Worm (Caenorhabditis elegans) whole organism, young adult: ENCODE measurements around the gene lron-4.

Experiments used
- B0019.2 ChIP-seq: fragments of 200-800 bp; sonication (Bioruptor generic); conservative IDR thresholded peaks from 2 replicates; pipeline ENCODE4 v1.3.6; 2022; ENCODE audit warnings: missing genetic modification reagents, missing genetic modification characterization, missing compliant biosample characterization
- C06A6.2 ChIP-seq: fragments of 200-800 bp; sonication (Bioruptor generic); conservative IDR thresholded peaks from 2 replicates; pipeline ENCODE4 v1.3.6; 2022; ENCODE audit warnings: missing genetic modification characterization, missing compliant biosample characterization
- C17E4.6 ChIP-seq: fragments of 200-800 bp; sonication (Bioruptor generic); IDR thresholded peaks from 2 replicates; pipeline ENCODE4 v1.3.6; 2022; ENCODE audit warnings: missing genetic modification reagents, missing genetic modification characterization, missing compliant biosample characterization
- F33H1.4 ChIP-seq: fragments of 200-800 bp; sonication (Bioruptor generic); IDR thresholded peaks from 2 replicates; pipeline ENCODE4 v1.3.6; 2022; ENCODE audit warnings: missing genetic modification reagents, missing genetic modification characterization, missing compliant biosample characterization
- F55B11.4 ChIP-seq: sonication (generic microtip); optimal IDR thresholded peaks from 2 replicates; lab custom pipeline; 2016; ENCODE audit warnings: missing compliant biosample characterization, missing genetic modification characterization, borderline replicate concordance; ENCODE audit not compliant: insufficient read depth
- K12H6.12 ChIP-seq: fragments of 200-800 bp; sonication (Bioruptor generic); optimal IDR thresholded peaks from 2 replicates; lab custom pipeline; 2018; ENCODE audit warnings: mild to moderate bottlenecking, missing genetic modification characterization, missing compliant biosample characterization
- Y67H2A.10 ChIP-seq: fragments of 200-800 bp; sonication (Bioruptor generic); conservative IDR thresholded peaks from 2 replicates; pipeline ENCODE4 v1.3.6; 2022; ENCODE audit warnings: missing genetic modification reagents, missing genetic modification characterization, missing compliant biosample characterization
- Y79H2A.3 ChIP-seq: fragments of 200-800 bp; sonication (Bioruptor generic); conservative IDR thresholded peaks from 2 replicates; pipeline ENCODE4 v1.3.6; 2022; ENCODE audit warnings: missing genetic modification reagents, missing genetic modification characterization, missing compliant biosample characterization
- ZK185.1 ChIP-seq: sonication (generic microtip); optimal IDR thresholded peaks from 2 replicates; lab custom pipeline; 2016; ENCODE audit warnings: mild to moderate bottlenecking, missing genetic modification characterization, missing compliant biosample characterization; ENCODE audit not compliant: poor library complexity, severe bottlenecking
- athp-1 ChIP-seq: sonication (generic microtip); optimal IDR thresholded peaks from 2 replicates; lab custom pipeline; 2017; ENCODE audit warnings: mild to moderate bottlenecking, missing genetic modification characterization, missing compliant biosample characterization
- cebp-1 ChIP-seq, 2 experiments: fragments of 200-800 bp in 1 of 2; sonication (Bioruptor generic) in 1 of 2; sonication (generic microtip) in 1 of 2; IDR thresholded peaks in 1 of 2; optimal IDR thresholded peaks in 1 of 2; 2 replicates each; pipeline versions ENCODE4 v1.3.6 to Lab custom; 2017 to 2022; ENCODE audit warnings: missing compliant biosample characterization in 2 of 2, missing genetic modification characterization in 2 of 2, mild to moderate bottlenecking in 1 of 2, missing genetic modification reagents in 1 of 2, moderate library complexity in 1 of 2
- ceh-100 ChIP-seq: fragments of 200-800 bp; sonication (Bioruptor generic); IDR thresholded peaks from 2 replicates; pipeline ENCODE4 v1.3.6; 2022; ENCODE audit warnings: missing genetic modification reagents, missing genetic modification characterization, missing compliant biosample characterization
- ceh-27 ChIP-seq: fragments of 200-800 bp; sonication (Bioruptor generic); optimal IDR thresholded peaks from 2 replicates; lab custom pipeline; 2018; ENCODE audit warnings: mild to moderate bottlenecking, missing genetic modification characterization, moderate library complexity, missing compliant biosample characterization
- dpl-1 ChIP-seq: fragments of 150-350 bp; optimal IDR thresholded peaks from 2 replicates; lab custom pipeline; 2014; ENCODE audit warnings: missing biosample characterization, missing genetic modification reagents, missing genetic modification characterization
- egl-44 ChIP-seq: fragments of 200-800 bp; sonication (Bioruptor generic); IDR thresholded peaks from 2 replicates; pipeline ENCODE4 v1.3.6; 2022; ENCODE audit warnings: missing genetic modification reagents, missing genetic modification characterization, missing compliant biosample characterization
- ets-4 ChIP-seq: fragments of 200-800 bp; sonication (Bioruptor generic); optimal IDR thresholded peaks from 2 replicates; lab custom pipeline; 2018; ENCODE audit warnings: mild to moderate bottlenecking, missing genetic modification characterization, missing compliant biosample characterization
- hmg-1.2 ChIP-seq: fragments of 200-800 bp; sonication (Bioruptor generic); IDR thresholded peaks from 2 replicates; pipeline ENCODE4 v1.3.6; 2022; ENCODE audit warnings: missing genetic modification reagents, missing genetic modification characterization, missing compliant biosample characterization
- hmg-20 ChIP-seq: fragments of 200-800 bp; sonication (Bioruptor generic); IDR thresholded peaks from 2 replicates; pipeline ENCODE4 v1.3.6; 2022; ENCODE audit warnings: missing genetic modification reagents, missing genetic modification characterization, missing compliant biosample characterization
- let-607 ChIP-seq, 2 experiments: fragments of 200-800 bp in 1 of 2; sonication (Bioruptor generic) in 1 of 2; sonication (generic microtip) in 1 of 2; optimal IDR thresholded peaks; 2 replicates each; lab custom pipeline; 2016 to 2018; ENCODE audit warnings: mild to moderate bottlenecking in 2 of 2, missing compliant biosample characterization in 2 of 2, missing genetic modification characterization in 2 of 2, moderate library complexity in 2 of 2, missing genotype in 1 of 2
- lin-35 ChIP-seq, 3 experiments: fragments of 150-350 bp in 2 of 3; sonication (generic microtip) in 1 of 3; optimal IDR thresholded peaks; 2 replicates each; lab custom pipeline; 2014 to 2018; ENCODE audit warnings: missing biosample characterization in 3 of 3, missing genetic modification characterization in 3 of 3, missing genetic modification reagents in 3 of 3
- lin-40 ChIP-seq: sonication (generic microtip); optimal IDR thresholded peaks from 2 replicates; lab custom pipeline; 2016; ENCODE audit warnings: missing genetic modification characterization, mild to moderate bottlenecking, missing compliant biosample characterization, missing genotype, missing genetic modification reagents
- lsl-1 ChIP-seq: fragments of 200-800 bp; sonication (Bioruptor generic); optimal IDR thresholded peaks from 2 replicates; lab custom pipeline; 2018; ENCODE audit warnings: mild to moderate bottlenecking, missing genetic modification characterization, moderate library complexity, missing compliant biosample characterization
- madf-8 ChIP-seq: fragments of 200-800 bp; sonication (Bioruptor generic); conservative IDR thresholded peaks from 2 replicates; pipeline ENCODE4 v1.3.6; 2022; ENCODE audit warnings: missing genetic modification reagents, missing genetic modification characterization, missing compliant biosample characterization
- mcd-1 ChIP-seq: fragments of 200-800 bp; sonication (Bioruptor generic); IDR thresholded peaks from 2 replicates; pipeline ENCODE4 v1.3.6; 2022; ENCODE audit warnings: missing genetic modification reagents, missing genetic modification characterization, missing compliant biosample characterization
- mes-4 ChIP-seq: sonication (generic microtip); optimal IDR thresholded peaks from 2 replicates; lab custom pipeline; 2016; ENCODE audit warnings: missing genotype, missing genetic modification characterization, missing compliant biosample characterization
- nfya-2 ChIP-seq: fragments of 200-800 bp; sonication (Bioruptor generic); IDR thresholded peaks from 2 replicates; pipeline ENCODE4 v1.3.6; 2022; ENCODE audit warnings: missing genetic modification reagents, missing genetic modification characterization, missing compliant biosample characterization
- nfyb-1 ChIP-seq: fragments of 200-800 bp; sonication (Bioruptor generic); IDR thresholded peaks from 2 replicates; pipeline ENCODE4 v1.3.6; 2022; ENCODE audit warnings: missing genetic modification reagents, missing genetic modification characterization, missing compliant biosample characterization
- nhr-80 ChIP-seq: sonication (generic microtip); optimal IDR thresholded peaks from 2 replicates; lab custom pipeline; 2016; ENCODE audit warnings: missing genetic modification characterization, missing compliant biosample characterization
- pha-4 ChIP-seq: fragments of 150-350 bp; sonication (generic microtip); optimal IDR thresholded peaks from 2 replicates; lab custom pipeline; 2014; ENCODE audit warnings: missing biosample characterization, missing genetic modification reagents, missing genetic modification characterization
- rpc-1 ChIP-seq, 2 experiments: fragments of 150-350 bp in 1 of 2; sonication (generic microtip) in 1 of 2; optimal IDR thresholded peaks; 2 replicates each; lab custom pipeline; 2014 to 2018; ENCODE audit warnings: missing biosample characterization in 1 of 2, missing genetic modification characterization in 1 of 2, missing genetic modification reagents in 1 of 2, missing genotype in 1 of 2
- snpc-3.4 ChIP-seq: sonication (generic microtip); optimal IDR thresholded peaks from 2 replicates; lab custom pipeline; 2017; ENCODE audit warnings: missing genetic modification characterization, mild to moderate bottlenecking, missing compliant biosample characterization, antibody characterized with exemption, moderate library complexity, missing genotype, missing genetic modification reagents
- tbp1 ChIP-seq: fragments of 200-800 bp; sonication (Bioruptor generic); optimal IDR thresholded peaks from 2 replicates; lab custom pipeline; 2018; ENCODE audit warnings: mild to moderate bottlenecking, missing genetic modification characterization, missing compliant biosample characterization
- tlf-1 ChIP-seq: fragments of 200-800 bp; sonication (Bioruptor generic); optimal IDR thresholded peaks from 2 replicates; lab custom pipeline; 2018; ENCODE audit warnings: mild to moderate bottlenecking, missing genetic modification characterization, missing compliant biosample characterization
- xnd-1 ChIP-seq: sonication (generic microtip); optimal IDR thresholded peaks from 2 replicates; lab custom pipeline; 2016; ENCODE audit warnings: missing genotype, missing genetic modification reagents, missing genetic modification characterization, missing compliant biosample characterization
- zfh-2 ChIP-seq: fragments of 200-800 bp; sonication (Bioruptor generic); conservative IDR thresholded peaks from 2 replicates; pipeline ENCODE4 v1.3.6; 2022; ENCODE audit warnings: missing genetic modification reagents, missing genetic modification characterization, missing compliant biosample characterization
- ztf-18 ChIP-seq: sonication (generic microtip); optimal IDR thresholded peaks from 2 replicates; lab custom pipeline; 2016; ENCODE audit warnings: missing genotype, mild to moderate bottlenecking, missing genetic modification characterization, missing compliant biosample characterization
- ztf-3 ChIP-seq: fragments of 200-800 bp; sonication (Bioruptor generic); optimal IDR thresholded peaks from 2 replicates; lab custom pipeline; 2018; ENCODE audit warnings: mild to moderate bottlenecking, missing genetic modification characterization, missing compliant biosample characterization

lron-4 gene

ce11 chrII:8127794-8128193 lies 15.8 kb upstream of the lron-4 start:
- TF ChIP-seq nfya-2 = no peak
- no peak for TF ChIP-seq egl-44 (GFP tag; lab: Robert Waterston, UW)
- no peak for TF ChIP-seq C06A6.2
- TF ChIP-seq hmg-1.2 (GFP tag; lab: Robert Waterston, UW) = no peak
- TF ChIP-seq F33H1.4 (GFP tag; lab: Robert Waterston, UW) = peak; percentile 63
- TF ChIP-seq ZK185.1 (tag; lab: Kevin White, UChicago) = no peak
- TF ChIP-seq F55B11.4 (tag; lab: Kevin White, UChicago) = no peak
- TF ChIP-seq tlf-1 (GFP tag; lab: Kevin White, UChicago) = no peak
- no peak for TF ChIP-seq Y67H2A.10 (GFP tag; lab: Robert Waterston, UW)
- TF ChIP-seq mcd-1 (GFP tag; lab: Robert Waterston, UW) = no peak
- TF ChIP-seq xnd-1 = peak; percentile 55
- peak; percentile 70 for TF ChIP-seq lsl-1 (GFP tag; lab: Kevin White, UChicago)

- no peak for TF ChIP-seq B0019.2
- peak; percentile 73 for TF ChIP-seq ets-4
- no peak for TF ChIP-seq madf-8 (GFP tag; lab: Robert Waterston, UW)
- TF ChIP-seq nhr-80 (tag; lab: Kevin White, UChicago) = peak; percentile 95
- TF ChIP-seq nfyb-1 (GFP tag; lab: Robert Waterston, UW) = 0 out of 2 replicates have a peak, but pooled peaks have one; percentile 14
- TF ChIP-seq, all 124 proteins: peak for 3
Observed at ce11 chrII:8127290-8127689, 15.3 kb upstream of the lron-4 start.

- TF ChIP-seq cebp-1 (GFP tag; IDR thresholded peaks at IDR 0.05; lab: Robert Waterston, UW) (no peak), cebp-1 (tag; optimal IDR thresholded peaks at IDR 0.05; lab: Kevin White, UChicago) (no peak), ztf-3 (no peak), dpl-1 (no peak), tbp1 (GFP tag; lab: Kevin White, UChicago) (no peak), snpc-3.4 (tag; lab: Kevin White, UChicago) (no peak), athp-1 (tag; lab: Kevin White, UChicago) (no peak), C17E4.6 (GFP tag; lab: Robert Waterston, UW) (no peak), Y79H2A.3 (GFP tag; lab: Robert Waterston, UW) (no peak)
Observed at ce11 chrII:8126617-8127016, 14.7 kb upstream of the lron-4 start.

- TF ChIP-seq ceh-27 (GFP tag; lab: Kevin White, UChicago) (peak; percentile 21), hmg-1.2 (GFP tag; lab: Robert Waterston, UW) (peak; percentile 61; the same call in 1 of the 2 replicates), lin-35 (GFP tag; optimal IDR thresholded peaks at IDR 0.05; lab: Kevin White, UChicago) (no peak), mes-4 (tag; lab: Kevin White, UChicago) (no peak), Y67H2A.10 (GFP tag; lab: Robert Waterston, UW) (no peak), nhr-80 (tag; lab: Kevin White, UChicago) (peak; percentile 4), rpc-1 (optimal IDR thresholded peaks at IDR 0.05; lab: Kevin White, UChicago) (no peak), rpc-1 (tag; optimal IDR thresholded peaks at IDR 0.05; lab: Kevin White, UChicago) (no peak), athp-1 (tag; lab: Kevin White, UChicago) (no peak), tbp1 (GFP tag; lab: Kevin White, UChicago) (peak; percentile 24), ztf-3 (no peak), ztf-18 (tag; lab: Kevin White, UChicago) (peak; percentile 8), ceh-100 (GFP tag; lab: Robert Waterston, UW) (peak; percentile 37; the same call in 1 of the 2 replicates), lin-40 (tag; lab: Kevin White, UChicago) (no peak), Y79H2A.3 (GFP tag; lab: Robert Waterston, UW) (no peak), mcd-1 (GFP tag; lab: Robert Waterston, UW) (peak; percentile 23; the same call in 1 of the 2 replicates), zfh-2 (GFP tag; lab: Robert Waterston, UW) (peak; percentile 83), pha-4 (tag; lab: Kevin White, UChicago) (no peak), K12H6.12 (tag; lab: Kevin White, UChicago) (peak; percentile 27), nfyb-1 (GFP tag; lab: Robert Waterston, UW) (0 out of 2 replicates have a peak, but pooled peaks have one; percentile 13), hmg-20 (no peak), let-607 (tag; optimal IDR thresholded peaks at IDR 0.05; lab: Kevin White, UChicago) (peak; percentile 4 to 17), cebp-1 (GFP tag; IDR thresholded peaks at IDR 0.05; lab: Robert Waterston, UW) (no peak), cebp-1 (tag; optimal IDR thresholded peaks at IDR 0.05; lab: Kevin White, UChicago) (peak; percentile 57), nfya-2 (no peak)
- TF ChIP-seq, all 124 proteins: peak for 12
Observed at ce11 chrII:8126132-8126531, 14.2 kb upstream of the lron-4 start.
